Fruit fly (Drosophila melanogaster) whole organism, embryonic: ENCODE results near the gene mahe.
A peak's percentile ranks its signal among the peaks of the same experiment; 100 is the strongest.

Experiments used
- Atf-2 ChIP-seq: fragments of 200-800 bp; sonication (Bioruptor generic); optimal IDR thresholded peaks from 2 replicates; lab custom pipeline; 2016; ENCODE audit warnings: missing biosample characterization, missing genetic modification characterization
- Bteb2 ChIP-seq: fragments of 200-800 bp; sonication (Bioruptor generic); optimal IDR thresholded peaks from 2 replicates; lab custom pipeline; 2016; ENCODE audit warnings: missing biosample characterization, missing genetic modification characterization
- CG11456 ChIP-seq: fragments of 200-800 bp; sonication (Bioruptor generic); IDR thresholded peaks from 3 replicates; pipeline ENCODE4 v1.3.6; 2022; ENCODE audit warnings: missing biosample characterization, missing genetic modification characterization
- CG12071 ChIP-seq: fragments of 200-800 bp; sonication (Bioruptor generic); optimal IDR thresholded peaks from 3 replicates; lab custom pipeline; 2018; ENCODE audit warnings: missing biosample characterization, mild to moderate bottlenecking, missing genetic modification characterization
- CG12236 ChIP-seq: fragments of 200-800 bp; sonication (Bioruptor generic); optimal IDR thresholded peaks from 2 replicates; lab custom pipeline; 2016; ENCODE audit warnings: missing biosample characterization, missing genetic modification characterization
- CG12769 ChIP-seq: fragments of 200-800 bp; sonication (Bioruptor generic); optimal IDR thresholded peaks from 2 replicates; lab custom pipeline; 2019; ENCODE audit warnings: missing biosample characterization, mild to moderate bottlenecking, missing genetic modification characterization, moderate library complexity
- CG13624 ChIP-seq: fragments of 200-800 bp; sonication (Bioruptor generic); optimal IDR thresholded peaks from 2 replicates; lab custom pipeline; 2016; ENCODE audit warnings: missing biosample characterization, missing genetic modification characterization
- CG14014 ChIP-seq: fragments of 200-800 bp; sonication (Bioruptor generic); IDR thresholded peaks from 2 replicates; pipeline ENCODE4 v1.3.6; 2022; ENCODE audit warnings: missing biosample characterization, missing genetic modification characterization
- CG14441 ChIP-seq: fragments of 200-800 bp; sonication (Bioruptor generic); IDR thresholded peaks from 2 replicates; pipeline ENCODE4 v1.3.6; 2022; ENCODE audit warnings: missing biosample characterization, missing genetic modification characterization
- CG14667 ChIP-seq: fragments of 200-800 bp; sonication (Bioruptor generic); IDR thresholded peaks from 2 replicates; pipeline ENCODE4 v1.3.6; 2022; ENCODE audit warnings: missing biosample characterization, missing genetic modification characterization
- CG1647 ChIP-seq: fragments of 200-800 bp; sonication (Bioruptor generic); optimal IDR thresholded peaks from 3 replicates; lab custom pipeline; 2016; ENCODE audit warnings: missing biosample characterization, missing genetic modification characterization
- CG16779 ChIP-seq: fragments of 200-800 bp; sonication (Bioruptor generic); IDR thresholded peaks from 2 replicates; pipeline ENCODE4 v1.3.6; 2022; ENCODE audit warnings: missing biosample characterization, missing genetic modification characterization
- CG17829 ChIP-seq: fragments of 200-800 bp; optimal IDR thresholded peaks from 2 replicates; lab custom pipeline; 2019; ENCODE audit warnings: missing biosample characterization, mild to moderate bottlenecking, missing genetic modification characterization, moderate library complexity
- CG18476 ChIP-seq: fragments of 200-800 bp; sonication (Bioruptor generic); optimal IDR thresholded peaks from 2 replicates; lab custom pipeline; 2016; ENCODE audit warnings: missing biosample characterization, mild to moderate bottlenecking, missing genetic modification characterization
- CG2120 ChIP-seq: fragments of 200-800 bp; sonication (Bioruptor generic); optimal IDR thresholded peaks from 3 replicates; lab custom pipeline; 2016; ENCODE audit warnings: missing biosample characterization, missing genetic modification characterization
- CG2202 ChIP-seq: fragments of 200-800 bp; sonication (Bioruptor generic); optimal IDR thresholded peaks from 2 replicates; lab custom pipeline; 2018; ENCODE audit warnings: missing biosample characterization, mild to moderate bottlenecking, missing genetic modification characterization
- CG2889 ChIP-seq: fragments of 200-800 bp; sonication (Bioruptor generic); IDR thresholded peaks from 3 replicates; pipeline ENCODE4 v1.3.6; 2022; ENCODE audit warnings: missing biosample characterization, missing genetic modification characterization
- CG30020 ChIP-seq: fragments of 200-800 bp; optimal IDR thresholded peaks from 2 replicates; lab custom pipeline; 2019; ENCODE audit warnings: missing biosample characterization, mild to moderate bottlenecking, missing genetic modification characterization, moderate library complexity
- CG3163 ChIP-seq: fragments of 200-800 bp; sonication (Bioruptor generic); optimal IDR thresholded peaks from 3 replicates; lab custom pipeline; 2016; ENCODE audit warnings: missing biosample characterization, missing genetic modification characterization
- CG3281 ChIP-seq: fragments of 200-800 bp; sonication (Bioruptor generic); optimal IDR thresholded peaks from 3 replicates; lab custom pipeline; 2017; ENCODE audit warnings: missing biosample characterization, mild to moderate bottlenecking, missing genetic modification characterization
- CG34376 ChIP-seq: fragments of 200-800 bp; sonication (Bioruptor generic); optimal IDR thresholded peaks from 2 replicates; lab custom pipeline; 2018; ENCODE audit warnings: missing biosample characterization, mild to moderate bottlenecking, missing genetic modification characterization
- CG7271 ChIP-seq: fragments of 200-800 bp; sonication (Bioruptor generic); optimal IDR thresholded peaks from 2 replicates; lab custom pipeline; 2018; ENCODE audit warnings: missing biosample characterization, mild to moderate bottlenecking, missing genetic modification characterization, moderate library complexity
- CG7357 ChIP-seq: fragments of 200-800 bp; sonication (Bioruptor generic); IDR thresholded peaks from 3 replicates; pipeline ENCODE4 v1.3.6; 2022; ENCODE audit warnings: missing biosample characterization, missing genetic modification characterization
- CG7786 ChIP-seq: fragments of 200-800 bp; sonication (Bioruptor generic); optimal IDR thresholded peaks from 2 replicates; lab custom pipeline; 2016; ENCODE audit warnings: missing biosample characterization, missing genetic modification characterization
- CG8290 ChIP-seq, 3 experiments: fragments of 200-800 bp; sonication (Bioruptor generic); optimal IDR thresholded peaks; 2 replicates each; lab custom pipeline; 2016 to 2019; ENCODE audit warnings: missing biosample characterization in 3 of 3, missing genetic modification characterization in 3 of 3, mild to moderate bottlenecking in 2 of 3, moderate library complexity in 1 of 3
- Fer2 ChIP-seq: fragments of 200-800 bp; sonication (Bioruptor generic); optimal IDR thresholded peaks from 2 replicates; lab custom pipeline; 2018; ENCODE audit warnings: missing biosample characterization, mild to moderate bottlenecking, missing genetic modification characterization, moderate library complexity
- GATAe ChIP-seq: fragments of 200-800 bp; sonication (Bioruptor generic); conservative IDR thresholded peaks from 2 replicates; pipeline ENCODE4 v1.3.6; 2022; ENCODE audit warnings: missing biosample characterization, missing genetic modification characterization
- Gsc ChIP-seq: fragments of 200-800 bp; sonication (Bioruptor generic); IDR thresholded peaks from 2 replicates; pipeline ENCODE4 v1.3.6; 2022; ENCODE audit warnings: missing biosample characterization, missing genetic modification characterization
- HHEX ChIP-seq: fragments of 200-800 bp; sonication (Bioruptor generic); optimal IDR thresholded peaks from 3 replicates; lab custom pipeline; 2017; ENCODE audit warnings: missing biosample characterization, mild to moderate bottlenecking, missing genetic modification characterization, missing genetic modification reagents
- NFAT ChIP-seq: fragments of 200-800 bp; sonication (Bioruptor generic); IDR thresholded peaks from 2 replicates; pipeline ENCODE4 v1.3.6; 2022; ENCODE audit warnings: missing biosample characterization, missing genetic modification characterization
- Neu2 ChIP-seq: fragments of 200-800 bp; sonication (Bioruptor generic); optimal IDR thresholded peaks from 3 replicates; lab custom pipeline; 2016; ENCODE audit warnings: missing biosample characterization, missing genetic modification characterization, borderline replicate concordance
- Oli ChIP-seq: fragments of 200-800 bp; sonication (Bioruptor generic); optimal IDR thresholded peaks from 2 replicates; lab custom pipeline; 2018; ENCODE audit warnings: missing biosample characterization, mild to moderate bottlenecking, missing genetic modification characterization, moderate library complexity
- Side ChIP-seq: fragments of 200-800 bp; sonication (Bioruptor generic); optimal IDR thresholded peaks from 2 replicates; lab custom pipeline; 2016; ENCODE audit warnings: missing biosample characterization, missing genetic modification characterization
- ab ChIP-seq: fragments of 200-800 bp; sonication (Bioruptor generic); optimal IDR thresholded peaks from 2 replicates; lab custom pipeline; 2016; ENCODE audit warnings: missing biosample characterization, missing genetic modification characterization
- chif ChIP-seq, 2 experiments: fragments of 200-800 bp; sonication (Bioruptor generic); optimal IDR thresholded peaks; 3 replicates each; lab custom pipeline; 2016; ENCODE audit warnings: missing biosample characterization in 2 of 2, missing genetic modification characterization in 2 of 2
- dati ChIP-seq: fragments of 200-800 bp; sonication (Bioruptor generic); IDR thresholded peaks from 2 replicates; pipeline ENCODE4 v1.3.6; 2022; ENCODE audit warnings: missing biosample characterization, missing genetic modification characterization
- en ChIP-seq: fragments of 200-800 bp; sonication (Bioruptor generic); optimal IDR thresholded peaks from 2 replicates; lab custom pipeline; 2016; ENCODE audit warnings: missing biosample characterization, missing genetic modification characterization
- gem ChIP-seq: fragments of 200-800 bp; sonication (Bioruptor generic); optimal IDR thresholded peaks from 2 replicates; lab custom pipeline; 2019; ENCODE audit warnings: missing biosample characterization, mild to moderate bottlenecking, missing genetic modification characterization, moderate library complexity
- hth ChIP-seq: fragments of >200 bp; optimal IDR thresholded peaks from 2 replicates; lab custom pipeline; 2017; ENCODE audit warnings: inconsistent platforms
- kah ChIP-seq: fragments of 200-800 bp; sonication (Bioruptor generic); optimal IDR thresholded peaks from 2 replicates; lab custom pipeline; 2018; ENCODE audit warnings: missing biosample characterization, mild to moderate bottlenecking, missing genetic modification characterization
- klu ChIP-seq: fragments of 200-800 bp; sonication (Bioruptor generic); IDR thresholded peaks from 2 replicates; pipeline ENCODE4 v1.3.6; 2022; ENCODE audit warnings: missing biosample characterization, missing genetic modification characterization
- lbe ChIP-seq: fragments of 200-800 bp; sonication (Bioruptor generic); optimal IDR thresholded peaks from 2 replicates; lab custom pipeline; 2016; ENCODE audit warnings: missing biosample characterization, mild to moderate bottlenecking, missing genetic modification characterization
- nmo ChIP-seq: fragments of 200-800 bp; sonication (Bioruptor generic); optimal IDR thresholded peaks from 2 replicates; lab custom pipeline; 2018; ENCODE audit warnings: missing biosample characterization, mild to moderate bottlenecking, missing genetic modification characterization, moderate library complexity
- pan ChIP-seq, 4 experiments: fragments of >200 bp in 3 of 4; fragments of 200-800 bp in 1 of 4; sonication (Bioruptor generic) in 1 of 4; optimal IDR thresholded peaks in 3 of 4; IDR thresholded peaks in 1 of 4; 2 replicates each; pipeline versions ENCODE4 v1.3.6 to Lab custom; 2017 to 2022; ENCODE audit warnings: missing biosample characterization in 2 of 4, missing genetic modification characterization in 2 of 4, mixed read lengths in 1 of 4
- pb ChIP-seq: fragments of 200-800 bp; sonication (Bioruptor generic); optimal IDR thresholded peaks from 3 replicates; lab custom pipeline; 2016; ENCODE audit warnings: missing biosample characterization, missing genetic modification characterization
- rib ChIP-seq: fragments of 200-800 bp; sonication (Bioruptor generic); IDR thresholded peaks from 2 replicates; pipeline ENCODE4 v1.3.6; 2022; ENCODE audit warnings: missing biosample characterization, missing genetic modification characterization
- ro ChIP-seq: fragments of 200-800 bp; sonication (Bioruptor generic); IDR thresholded peaks from 2 replicates; pipeline ENCODE4 v1.3.6; 2022; ENCODE audit warnings: missing biosample characterization, missing genetic modification characterization
- so ChIP-seq: fragments of 200-800 bp; sonication (Bioruptor generic); IDR thresholded peaks from 3 replicates; pipeline ENCODE4 v1.3.6; 2022; ENCODE audit warnings: missing biosample characterization, missing genetic modification characterization
- sr ChIP-seq: fragments of 200-800 bp; sonication (Bioruptor generic); IDR thresholded peaks from 3 replicates; pipeline ENCODE4 v1.3.6; 2022; ENCODE audit warnings: missing biosample characterization, missing genetic modification characterization
- trem ChIP-seq: fragments of 200-800 bp; optimal IDR thresholded peaks from 3 replicates; lab custom pipeline; 2019; ENCODE audit warnings: missing biosample characterization, mild to moderate bottlenecking, missing genetic modification characterization, moderate library complexity
- wek ChIP-seq: fragments of 200-800 bp; sonication (Bioruptor generic); optimal IDR thresholded peaks from 3 replicates; lab custom pipeline; 2018; ENCODE audit warnings: missing biosample characterization, mild to moderate bottlenecking, missing genetic modification characterization, moderate library complexity
- yki ChIP-seq: fragments of >200 bp; optimal IDR thresholded peaks from 3 replicates; lab custom pipeline; 2018

The mahe gene

DNA sequence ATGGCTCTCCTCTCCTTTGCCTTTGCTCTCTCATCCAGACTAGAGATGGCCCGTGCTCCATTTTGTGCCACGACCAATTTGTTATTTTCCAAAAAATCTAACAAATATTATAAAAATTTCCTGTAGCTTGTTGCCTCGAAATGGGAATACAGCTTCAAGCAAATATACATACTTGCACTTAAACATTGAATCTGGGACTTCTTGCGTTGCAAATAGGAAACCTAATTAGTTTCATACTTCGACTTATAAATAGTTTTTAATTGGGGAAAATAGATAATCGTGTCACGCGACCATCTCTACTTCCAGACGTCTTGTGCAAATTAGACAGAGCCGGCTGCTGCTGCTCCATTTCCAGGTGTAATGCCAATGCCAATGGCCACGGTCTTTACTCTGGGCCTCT lies 39.2 kb upstream of the mahe start (continued):
- peak; percentile 6 for TF ChIP-seq CG18476 (GFP tag; lab: Kevin White, UChicago)
- no peak for TF ChIP-seq CG1647 (GFP tag; lab: Kevin White, UChicago)
- no peak for TF ChIP-seq CG7357 (GFP tag; lab: Robert Waterston, UW)
- no peak for TF ChIP-seq CG14667
- no peak for TF ChIP-seq Bteb2 (GFP tag; lab: Kevin White, UChicago)
- TF ChIP-seq CG12769 (tag; lab: Kevin White, UChicago) = peak; percentile 42
- TF ChIP-seq Atf-2 = no peak
- TF ChIP-seq klu (GFP tag; lab: Robert Waterston, UW) = no peak
- TF ChIP-seq pb (GFP tag; lab: Kevin White, UChicago) = no peak
- TF ChIP-seq HHEX (GFP tag; lab: Kevin White, UChicago) = peak; percentile 34
- no peak for TF ChIP-seq CG16779 (GFP tag; lab: Robert Waterston, UW)
- TF ChIP-seq pan (optimal IDR thresholded peaks at IDR 0.05; lab: Kevin White, UChicago) = no peak
- TF ChIP-seq pan (GFP tag; optimal IDR thresholded peaks at IDR 0.05 in 1 of 2, IDR thresholded peaks at IDR 0.05 in 1 of 2) = peak in 1 of 2 experiments; percentile 33
- TF ChIP-seq CG3163 (GFP tag; lab: Kevin White, UChicago) = no peak
- peak; percentile 37; the same call in 1 of the 2 replicates for TF ChIP-seq CG14441 (GFP tag; lab: Robert Waterston, UW)
- no peak for TF ChIP-seq rib (GFP tag; lab: Robert Waterston, UW)
- peak; percentile 33 for TF ChIP-seq CG12071 (GFP tag; lab: Kevin White, UChicago)
- no peak for TF ChIP-seq ab (GFP tag; lab: Kevin White, UChicago)
- no peak for TF ChIP-seq GATAe (GFP tag; lab: Robert Waterston, UW)
- no peak for TF ChIP-seq Gsc (GFP tag; lab: Robert Waterston, UW)
- no peak for TF ChIP-seq sr (GFP tag; lab: Robert Waterston, UW)
- TF ChIP-seq yki (lab: Kevin White, UChicago) = no peak
- TF ChIP-seq Neu2 (GFP tag; lab: Kevin White, UChicago) = no peak
- TF ChIP-seq CG34376 (GFP tag; lab: Kevin White, UChicago) = peak; percentile 39
- no peak for TF ChIP-seq CG12236
- TF ChIP-seq hth (lab: Kevin White, UChicago) = no peak
- TF ChIP-seq CG7786 (GFP tag; lab: Kevin White, UChicago) = peak; percentile 7
- no peak for TF ChIP-seq Fer2
- TF ChIP-seq gem = peak; percentile 73
- TF ChIP-seq so (GFP tag; lab: Robert Waterston, UW) = no peak
- TF ChIP-seq CG13624 (GFP tag; lab: Kevin White, UChicago) = peak; percentile 10
- TF ChIP-seq CG7271 (tag; lab: Kevin White, UChicago) = no peak
- no peak for TF ChIP-seq Side (GFP tag; lab: Kevin White, UChicago)
- no peak for TF ChIP-seq ro (GFP tag; lab: Robert Waterston, UW)
- no peak for TF ChIP-seq CG30020
- TF ChIP-seq CG2120 (GFP tag; lab: Kevin White, UChicago) = peak; percentile 65
- no peak for TF ChIP-seq CG2202
- peak; percentile 60 for TF ChIP-seq Oli (tag; lab: Kevin White, UChicago)
- no peak for TF ChIP-seq en (GFP tag; lab: Kevin White, UChicago)
- TF ChIP-seq CG2889 (GFP tag; lab: Robert Waterston, UW) = no peak
- TF ChIP-seq chif (GFP tag; optimal IDR thresholded peaks at IDR 0.05; lab: Kevin White, UChicago) = peak in 1 of 2 experiments; percentile 42
- TF ChIP-seq lbe (GFP tag; lab: Kevin White, UChicago) = peak; percentile 0
- TF ChIP-seq CG3281 (GFP tag; lab: Kevin White, UChicago) = peak; percentile 43
- TF ChIP-seq trem (tag; lab: Kevin White, UChicago) = peak; percentile 28
- peak; percentile 36 for TF ChIP-seq CG17829 (tag; lab: Kevin White, UChicago)
- 0 out of 2 replicates have a peak, but pooled peaks have one; percentile 25 for TF ChIP-seq CG14014
- TF ChIP-seq kah (GFP tag; lab: Kevin White, UChicago) = no peak
- TF ChIP-seq wek (GFP tag; lab: Kevin White, UChicago) = no peak
- no peak for TF ChIP-seq CG8290 (GFP tag; optimal IDR thresholded peaks at IDR 0.05; lab: Kevin White, UChicago)
- TF ChIP-seq CG8290 (tag; optimal IDR thresholded peaks at IDR 0.05; lab: Kevin White, UChicago) = peak in 1 of 2 experiments; percentile 9
- TF ChIP-seq dati (GFP tag; lab: Robert Waterston, UW) = no peak
- no peak for TF ChIP-seq CG11456 (GFP tag; lab: Robert Waterston, UW)
- TF ChIP-seq NFAT (GFP tag; lab: Robert Waterston, UW) = no peak
- peak; percentile 48 for TF ChIP-seq nmo (GFP tag; lab: Kevin White, UChicago)
